Worm (Caenorhabditis elegans): ENCODE data around the gene F53F8.3.

Gene F53F8.3

DNA sequence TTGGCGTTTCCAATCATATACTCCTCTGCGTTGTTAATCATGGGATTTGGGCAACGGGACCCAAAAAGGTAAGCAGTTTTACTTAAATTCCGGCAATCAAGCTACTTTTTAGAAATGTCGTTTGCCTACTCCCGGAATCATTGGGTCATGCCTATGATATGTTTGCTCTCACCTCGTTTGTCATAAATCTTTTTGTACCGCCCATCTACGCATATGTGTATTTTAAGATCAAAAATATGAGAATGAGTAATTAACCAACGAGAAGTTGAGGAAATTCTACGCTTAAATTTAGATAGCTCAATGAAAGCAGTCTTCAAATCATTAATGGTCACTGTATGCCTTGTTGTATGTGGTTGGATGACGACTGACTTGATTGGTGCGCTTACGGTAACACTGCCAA lies 7.0 kb downstream of the F53F8.3 start:
- TF ChIP-seq egl-27 (tag; optimal IDR thresholded peaks at IDR 0.05): no peak
- TF ChIP-seq hmg-1.1 (GFP tag; IDR thresholded peaks at IDR 0.05): no peak
- peak in 1 of 2 experiments; percentile 98 for TF ChIP-seq unc-62 (GFP tag; optimal IDR thresholded peaks at IDR 0.05 in 1 of 2)
- TF ChIP-seq unc-62 (tag; optimal IDR thresholded peaks at IDR 0.05): no peak

DNA sequence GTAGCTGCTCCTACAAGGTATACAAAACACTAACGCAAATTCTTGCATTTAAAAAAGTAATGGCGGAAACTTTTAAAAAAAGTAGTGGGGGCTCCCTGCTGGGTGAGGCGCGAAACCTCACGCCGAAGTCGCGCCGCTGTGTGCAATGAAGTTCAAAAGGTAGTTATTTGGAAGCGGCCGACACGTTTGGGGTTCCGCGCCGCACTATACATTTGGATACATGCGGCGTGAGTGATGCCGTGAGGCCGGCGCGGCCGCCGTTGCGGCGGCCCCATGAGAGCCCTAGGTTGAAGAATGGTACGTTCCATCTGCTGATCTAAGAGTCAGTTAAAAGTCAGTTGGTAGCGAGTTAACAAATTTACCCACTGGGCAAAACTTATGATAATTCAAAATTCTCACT lies 7.5 kb downstream of the F53F8.3 start:
- TF ChIP-seq ceh-28 (tag; optimal IDR thresholded peaks at IDR 0.05) (no peak), set-16 (GFP tag; IDR thresholded peaks at IDR 0.05) (peak; percentile 63), Y48G9A.11 (GFP tag; IDR thresholded peaks at IDR 0.05) (0 out of 2 replicates have a peak, but pooled peaks have one; percentile 32)

DNA sequence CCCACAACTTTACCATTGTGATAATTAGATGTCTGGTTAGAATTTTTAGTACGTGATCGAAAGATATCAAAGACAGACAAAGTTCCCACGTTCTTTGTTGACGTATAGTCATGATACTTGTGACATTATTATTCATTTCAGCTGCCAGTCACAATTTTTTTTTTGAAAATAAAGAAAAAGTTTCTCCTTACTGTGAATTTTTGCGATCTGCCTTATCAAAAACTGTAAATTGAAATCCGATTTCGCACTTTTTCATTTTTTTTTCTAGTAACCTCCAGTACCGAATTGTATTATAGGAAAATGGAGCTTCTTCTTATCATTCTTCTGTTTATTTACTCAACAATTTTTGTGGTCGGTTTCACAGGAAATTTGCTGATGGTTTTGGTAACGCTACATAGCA lies 8.2 kb downstream of the F53F8.3 start, which contains the start of gene srsx-35:
Gene srsx-35, plus strand, starts transcription at position 301 of the 400 bp plus-strand sequence.
- peak; percentile 36 for TF ChIP-seq aha-1 (tag)
- TF ChIP-seq unc-62 (GFP tag; optimal IDR thresholded peaks at IDR 0.05 in 1 of 2): peak in 1 of 2 experiments; percentile 10
- no peak for TF ChIP-seq unc-62 (tag; optimal IDR thresholded peaks at IDR 0.05)
- no peak for TF ChIP-seq lir-3 (tag; optimal IDR thresholded peaks at IDR 0.05)

DNA sequence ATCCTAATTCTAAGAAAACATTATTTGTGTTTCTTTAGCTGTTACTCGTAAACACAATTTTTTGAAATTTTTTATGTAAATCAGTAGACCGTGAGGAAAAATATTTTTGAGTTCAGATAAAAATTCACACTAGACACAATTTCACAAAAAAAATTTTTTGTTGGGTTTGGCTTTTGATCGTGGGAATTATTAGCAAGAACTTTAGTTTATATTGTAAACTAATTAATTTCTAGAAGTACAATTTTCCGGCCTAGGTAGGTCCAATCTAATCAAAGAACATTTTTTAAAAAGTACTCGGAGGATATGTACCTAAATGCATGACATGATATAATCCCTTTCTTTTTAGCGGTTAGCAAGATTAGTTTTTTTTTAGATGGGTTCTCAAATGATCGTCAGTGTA lies 9.1 kb downstream of the F53F8.3 start:
- TF ChIP-seq unc-62 (GFP tag; optimal IDR thresholded peaks at IDR 0.05 in 1 of 2): peak in 1 of 2 experiments; percentile 92
- no peak for TF ChIP-seq unc-62 (tag; optimal IDR thresholded peaks at IDR 0.05)
- TF ChIP-seq vab-7 (GFP tag; IDR thresholded peaks at IDR 0.05): no peak
- TF ChIP-seq tag-97 (GFP tag; IDR thresholded peaks at IDR 0.05): no peak

DNA sequence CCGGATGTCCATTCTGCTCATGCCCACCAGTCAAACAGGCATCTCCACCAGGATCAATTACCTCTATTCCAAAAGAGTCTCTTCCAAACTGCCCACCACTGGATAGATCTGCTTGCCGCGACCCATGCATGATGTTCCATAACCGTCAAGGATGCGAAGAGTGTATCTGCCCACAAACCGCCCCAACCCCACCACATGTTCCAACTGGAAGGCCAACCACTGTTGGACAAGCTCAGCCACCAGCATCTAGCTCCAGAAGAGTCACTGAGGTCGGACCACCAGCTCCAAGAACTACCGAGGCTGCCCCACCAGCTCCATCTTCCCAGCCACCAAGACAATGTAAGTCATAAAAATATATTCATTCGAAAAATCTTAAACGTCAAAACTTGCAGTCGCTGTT lies 18.7 kb downstream of the F53F8.3 start:
- TF ChIP-seq spr-3 (GFP tag; optimal IDR thresholded peaks at IDR 0.05) (no peak), ces-1 (GFP tag; optimal IDR thresholded peaks at IDR 0.05) (no peak), daf-19 (GFP tag; conservative IDR thresholded peaks at IDR 0.05) (no peak), daf-16 (GFP tag; optimal IDR thresholded peaks at IDR 0.05) (no peak), daf-16 (tag; optimal IDR thresholded peaks at IDR 0.05) (no peak), madf-9 (GFP tag; conservative IDR thresholded peaks at IDR 0.05) (0 out of 2 replicates have a peak, but pooled peaks have one; percentile 9), nhr-42 (GFP tag; IDR thresholded peaks at IDR 0.05) (no peak), spr-1 (tag; optimal IDR thresholded peaks at IDR 0.05) (no peak), F44E2.7 (GFP tag; IDR thresholded peaks at IDR 0.05) (no peak), set-16 (GFP tag; IDR thresholded peaks at IDR 0.05) (peak; percentile 29; the same call in 1 of the 2 replicates), aly-2 (tag; optimal IDR thresholded peaks at IDR 0.05) (no peak), dve-1 (tag; optimal IDR thresholded peaks at IDR 0.05; ENCODE audit: insufficient read depth) (no peak), lim-7 (GFP tag; IDR thresholded peaks at IDR 0.05) (peak; percentile 36; the same call in 1 of the 2 replicates), snpc-4 (tag; optimal IDR thresholded peaks at IDR 0.05) (no peak), sdz-12 (GFP tag; optimal IDR thresholded peaks at IDR 0.05) (no peak), attf-4 (tag; optimal IDR thresholded peaks at IDR 0.05) (no peak)

DNA sequence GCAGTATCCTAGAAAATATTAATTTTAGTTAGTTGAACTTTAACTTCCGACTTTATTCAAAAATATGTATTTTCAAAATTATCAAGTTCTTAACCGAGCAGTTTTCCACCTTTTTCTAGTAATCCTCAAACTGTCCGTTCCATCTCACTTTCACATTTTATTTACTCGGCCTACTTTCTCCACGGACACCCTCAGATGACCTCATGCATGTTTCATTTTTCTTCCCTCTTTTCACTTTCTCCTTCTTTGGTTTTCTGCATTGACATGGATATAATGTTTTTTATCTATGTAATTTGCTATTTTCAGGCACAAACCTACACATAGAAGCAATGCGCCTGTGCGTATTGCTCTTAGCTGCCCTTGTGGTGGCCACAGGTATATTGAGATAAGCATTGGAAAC lies 22.4 kb downstream of the F53F8.3 start, which contains the start of gene mlt-11:
Gene mlt-11, plus strand, starts transcription at position 301 of the 400 bp plus-strand sequence.
- no peak for TF ChIP-seq lin-29 (GFP tag; IDR thresholded peaks at IDR 0.05)
- TF ChIP-seq nhr-25 (tag; optimal IDR thresholded peaks at IDR 0.05; ENCODE audit: borderline replicate concordance, insufficient read depth): no peak
- TF ChIP-seq aha-1 (tag): peak; percentile 33
- TF ChIP-seq dve-1 (tag; optimal IDR thresholded peaks at IDR 0.05; ENCODE audit: insufficient read depth): no peak
- no peak for TF ChIP-seq hlh-30 (tag; optimal IDR thresholded peaks at IDR 0.05; ENCODE audit: insufficient read depth)

DNA sequence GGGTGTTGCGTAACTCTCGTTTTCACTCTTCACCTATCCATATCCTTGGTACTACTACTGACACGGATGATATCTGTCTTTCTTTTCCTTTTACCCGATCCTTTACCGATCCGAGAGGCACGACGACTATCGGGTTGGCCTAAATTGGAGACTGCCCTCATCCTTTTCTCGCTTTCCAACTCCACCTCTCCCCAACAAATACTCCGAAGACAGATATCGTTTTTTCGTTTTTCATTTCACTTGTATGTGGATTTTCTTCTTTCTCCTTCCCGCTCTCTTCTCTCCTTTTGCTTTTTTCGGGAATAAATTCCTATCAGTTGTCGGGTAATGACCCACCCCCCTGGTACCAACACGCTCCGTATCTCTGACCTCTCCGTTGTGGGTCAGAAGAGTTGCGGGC lies 24.4 kb downstream of the F53F8.3 start:
- peak; percentile 5 for TF ChIP-seq hlh-11 (tag; optimal IDR thresholded peaks at IDR 0.05)
- no peak for TF ChIP-seq tra-1 (GFP tag; IDR thresholded peaks at IDR 0.05)
- TF ChIP-seq aha-1 (tag): peak; percentile 40
- TF ChIP-seq Y105C5A.15 (GFP tag; IDR thresholded peaks at IDR 0.05): no peak
- TF ChIP-seq ceh-28 (tag; optimal IDR thresholded peaks at IDR 0.05): no peak
- TF ChIP-seq ceh-32 (tag; optimal IDR thresholded peaks at IDR 0.05; ENCODE audit: poor library complexity): no peak
- no peak for TF ChIP-seq jun-1 (tag; optimal IDR thresholded peaks at IDR 0.05)
- TF ChIP-seq ceh-44 (GFP tag; IDR thresholded peaks at IDR 0.05): no peak
- TF ChIP-seq unc-62 (GFP tag; optimal IDR thresholded peaks at IDR 0.05 in 1 of 2): no peak
- no peak for TF ChIP-seq unc-62 (tag; optimal IDR thresholded peaks at IDR 0.05)
- no peak for TF ChIP-seq zag-1 (tag; optimal IDR thresholded peaks at IDR 0.05)

All from whole organism, L4 larva.